Worm (Caenorhabditis elegans): ENCODE data around the gene R03H10.4.

The R03H10.4 gene

DNA sequence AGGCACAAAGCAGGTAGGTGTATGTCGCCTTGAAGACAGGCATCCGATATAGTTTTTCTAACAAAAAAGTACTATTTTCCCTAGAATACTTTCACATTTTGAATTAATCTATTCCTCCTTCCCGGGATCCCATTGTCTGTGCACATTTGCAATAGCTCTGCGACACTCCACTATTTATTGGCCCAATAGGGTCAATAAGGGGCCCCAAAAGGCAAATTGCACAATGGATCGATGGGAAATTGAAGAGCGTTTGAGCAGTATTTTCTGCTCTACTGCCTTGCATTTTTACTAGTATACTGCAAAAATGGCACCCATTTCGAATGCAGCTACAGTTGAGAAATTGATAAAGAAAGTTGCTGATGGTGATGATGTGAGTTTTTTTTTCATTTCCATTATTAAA, 14.1 kb upstream of the R03H10.4 start, which contains the start of gene R03H10.11:
R03H10.11 (plus strand) TSS at position 301 of the 400 bp plus-strand sequence.
- TF ChIP-seq ets-7 (tag; optimal IDR thresholded peaks at IDR 0.05) (no peak), hmbx-1 (tag; optimal IDR thresholded peaks at IDR 0.05) (no peak), flt-1 (GFP tag; IDR thresholded peaks at IDR 0.05) (no peak), B0310.2 (tag; optimal IDR thresholded peaks at IDR 0.05) (no peak), sea-1 (GFP tag; conservative IDR thresholded peaks at IDR 0.05) (no peak)

DNA sequence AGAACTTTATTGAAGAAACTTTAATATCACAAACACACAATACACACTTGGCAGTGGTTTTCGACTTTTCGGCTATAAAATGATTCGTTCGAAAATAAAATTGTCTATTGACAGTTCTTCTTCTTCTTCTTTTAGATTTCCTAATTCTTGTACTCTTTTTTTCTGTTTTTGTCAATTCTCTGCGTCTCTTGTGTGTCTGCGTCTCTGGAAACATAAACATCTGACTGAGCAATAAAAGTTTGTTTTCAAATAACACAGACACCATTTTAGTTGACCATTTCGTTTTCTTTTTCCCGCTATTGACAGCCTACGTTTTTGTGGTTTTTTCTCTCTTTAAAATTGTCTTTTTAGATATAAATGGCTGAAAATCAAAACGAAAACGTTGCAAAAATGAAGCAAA, 11.6 kb upstream of the R03H10.4 start, which contains the start of gene R03H10.1:
R03H10.1 (plus strand) TSS at position 352 of the 400 bp plus-strand sequence.
- TF ChIP-seq pes-1 (GFP tag; IDR thresholded peaks at IDR 0.05) (no peak), B0310.2 (tag; optimal IDR thresholded peaks at IDR 0.05) (no peak), tra-4 (tag; optimal IDR thresholded peaks at IDR 0.05) (no peak), ets-7 (tag; optimal IDR thresholded peaks at IDR 0.05) (no peak), ceh-13 (GFP tag; optimal IDR thresholded peaks at IDR 0.05) (no peak), flt-1 (GFP tag; IDR thresholded peaks at IDR 0.05) (no peak), hmbx-1 (tag; optimal IDR thresholded peaks at IDR 0.05) (no peak), sea-1 (GFP tag; conservative IDR thresholded peaks at IDR 0.05) (no peak), tbx-11 (GFP tag; IDR thresholded peaks at IDR 0.05) (no peak), scrt-1 (GFP tag; IDR thresholded peaks at IDR 0.05) (no peak), tbx-37 (GFP tag; conservative IDR thresholded peaks at IDR 0.05) (no peak), aly-1 (tag; optimal IDR thresholded peaks at IDR 0.05) (no peak), hmg-4 (GFP tag; optimal IDR thresholded peaks at IDR 0.05) (no peak), F13C5.2 (tag; optimal IDR thresholded peaks at IDR 0.05) (no peak), ama-1 (optimal IDR thresholded peaks at IDR 0.05) (no peak), hnd-1 (tag; optimal IDR thresholded peaks at IDR 0.05) (no peak), ceh-36 (tag; optimal IDR thresholded peaks at IDR 0.05) (no peak)

DNA sequence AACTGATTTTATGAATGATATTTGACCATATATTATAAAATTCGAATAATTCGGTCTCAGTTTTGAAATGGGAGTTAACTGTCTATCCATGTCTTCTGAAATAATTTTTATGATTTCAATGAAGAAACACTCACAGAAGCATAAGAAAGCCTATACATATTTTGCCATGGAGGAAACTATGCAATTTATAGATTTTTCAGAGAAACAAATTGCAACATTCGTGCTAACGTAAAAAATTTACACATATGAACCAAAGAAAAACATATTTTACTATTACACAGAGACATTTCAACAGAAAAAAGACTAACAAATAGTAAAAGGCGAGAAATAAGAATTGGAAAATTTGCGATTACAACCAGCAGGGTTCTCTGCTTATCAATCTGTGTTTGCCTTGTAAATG, 10.5 kb upstream of the R03H10.4 start, which contains the start of gene R03H10.7:
R03H10.7 (minus strand) TSS at position 101 of the 400 bp plus-strand sequence.
- no peak for TF ChIP-seq ets-7 (tag; optimal IDR thresholded peaks at IDR 0.05)
- TF ChIP-seq F13C5.2 (tag; optimal IDR thresholded peaks at IDR 0.05) = no peak
- no peak for TF ChIP-seq sea-1 (GFP tag; conservative IDR thresholded peaks at IDR 0.05)
- no peak for TF ChIP-seq tra-4 (tag; optimal IDR thresholded peaks at IDR 0.05)
- no peak for TF ChIP-seq ceh-36 (tag; optimal IDR thresholded peaks at IDR 0.05)
- no peak for TF ChIP-seq tbx-11 (GFP tag; IDR thresholded peaks at IDR 0.05)
- TF ChIP-seq hmg-4 (GFP tag; optimal IDR thresholded peaks at IDR 0.05) = no peak
- no peak for TF ChIP-seq scrt-1 (GFP tag; IDR thresholded peaks at IDR 0.05)

DNA sequence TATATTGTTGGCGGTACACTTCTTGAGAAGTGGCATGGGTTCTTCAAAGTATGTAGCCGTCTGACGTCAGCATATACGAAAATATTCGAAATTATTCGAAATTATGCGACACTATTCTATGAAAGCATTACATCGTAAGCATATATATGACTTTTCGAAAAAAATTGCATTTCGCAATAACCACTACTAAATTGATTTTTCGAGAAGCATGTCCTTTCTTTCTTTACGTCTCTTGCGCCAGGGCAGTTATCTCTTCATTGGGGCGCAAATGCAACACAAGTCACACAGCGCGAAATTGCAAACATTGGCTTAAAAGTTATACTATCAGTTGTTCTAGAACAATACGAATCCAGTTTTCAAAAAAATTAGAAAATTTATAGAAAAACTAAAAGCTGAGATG, 5.5 kb upstream of the R03H10.4 start:
- TF ChIP-seq flt-1 (GFP tag; IDR thresholded peaks at IDR 0.05) = no peak
- no peak for TF ChIP-seq hmbx-1 (tag; optimal IDR thresholded peaks at IDR 0.05)
- no peak for TF ChIP-seq ama-1 (optimal IDR thresholded peaks at IDR 0.05)
- no peak for TF ChIP-seq F13C5.2 (tag; optimal IDR thresholded peaks at IDR 0.05)
- TF ChIP-seq hnd-1 (tag; optimal IDR thresholded peaks at IDR 0.05) = no peak
- TF ChIP-seq ceh-13 (GFP tag; optimal IDR thresholded peaks at IDR 0.05) = no peak
- no peak for TF ChIP-seq pes-1 (GFP tag; IDR thresholded peaks at IDR 0.05)
- no peak for TF ChIP-seq B0310.2 (tag; optimal IDR thresholded peaks at IDR 0.05)

DNA sequence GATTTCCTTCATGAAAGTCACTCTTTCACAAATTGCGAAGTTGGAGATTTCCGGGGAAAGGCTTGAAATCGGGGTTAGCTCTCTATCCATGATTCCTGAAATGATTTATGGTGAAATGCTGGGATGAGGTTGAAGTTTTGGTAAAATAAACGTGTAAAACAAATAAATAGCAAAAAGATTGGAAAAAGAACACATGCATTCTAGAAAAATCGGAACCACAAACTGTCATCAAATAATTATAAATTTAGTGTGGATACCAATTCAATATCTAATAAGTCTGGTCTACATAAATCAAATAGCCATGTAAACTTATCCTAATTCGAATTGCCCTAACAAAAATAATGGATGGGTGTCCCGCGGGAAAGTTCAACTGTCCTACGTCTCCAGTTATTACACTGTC, 5.1 kb upstream of the R03H10.4 start, which contains the start of gene R03H10.6:
R03H10.6 (minus strand) TSS at position 101 of the 400 bp plus-strand sequence.
- no peak for TF ChIP-seq hmg-4 (GFP tag; optimal IDR thresholded peaks at IDR 0.05)
- TF ChIP-seq ets-7 (tag; optimal IDR thresholded peaks at IDR 0.05) = no peak
- no peak for TF ChIP-seq tra-4 (tag; optimal IDR thresholded peaks at IDR 0.05)

DNA sequence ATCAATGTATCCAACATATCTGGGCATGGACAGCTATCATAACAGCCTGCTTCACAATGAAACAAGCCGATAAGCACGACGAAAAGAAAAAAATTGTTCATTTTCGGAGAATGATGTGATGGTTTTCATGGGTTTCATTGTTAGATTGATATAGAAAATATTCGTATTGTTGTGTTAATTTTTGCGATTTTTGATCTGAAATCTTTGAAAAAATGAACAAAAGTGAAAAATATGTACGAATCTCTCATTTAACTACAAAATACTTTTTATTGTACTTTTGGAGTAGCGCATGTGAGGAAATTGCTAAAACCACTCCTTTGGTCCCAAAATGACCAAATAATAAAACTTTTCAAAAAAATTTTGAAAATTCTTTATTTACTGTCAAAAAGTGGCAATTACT, 2.2 kb upstream of the R03H10.4 start, which contains the start of gene R03H10.5:
R03H10.5 (minus strand) TSS at position 101 of the 400 bp plus-strand sequence.
- TF ChIP-seq tra-4 (tag; optimal IDR thresholded peaks at IDR 0.05) (no peak), scrt-1 (GFP tag; IDR thresholded peaks at IDR 0.05) (no peak)

DNA sequence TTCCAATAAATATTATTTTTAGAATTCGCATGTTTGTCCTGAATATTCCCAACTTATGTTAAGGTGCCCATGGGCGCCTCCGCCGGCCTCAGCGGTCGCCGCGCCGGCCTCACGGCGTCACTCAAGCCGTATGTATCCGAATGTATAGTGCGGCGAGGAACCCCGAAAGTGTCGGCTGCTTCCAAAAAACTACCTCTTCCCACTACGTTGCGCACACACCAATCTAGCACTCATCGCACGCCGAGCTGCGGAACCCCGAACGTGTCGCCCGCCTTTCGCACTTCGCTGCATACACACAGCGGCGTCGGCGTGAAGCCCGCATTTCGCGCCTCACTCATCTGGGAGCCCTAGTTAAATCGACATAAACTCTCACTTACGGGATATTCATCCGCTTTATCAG, 471 bp downstream of the R03H10.4 start:
- TF ChIP-seq ceh-13 (GFP tag; optimal IDR thresholded peaks at IDR 0.05) = no peak
- TF ChIP-seq scrt-1 (GFP tag; IDR thresholded peaks at IDR 0.05) = no peak
- no peak for TF ChIP-seq B0310.2 (tag; optimal IDR thresholded peaks at IDR 0.05)
- TF ChIP-seq tbx-11 (GFP tag; IDR thresholded peaks at IDR 0.05) = no peak

DNA sequence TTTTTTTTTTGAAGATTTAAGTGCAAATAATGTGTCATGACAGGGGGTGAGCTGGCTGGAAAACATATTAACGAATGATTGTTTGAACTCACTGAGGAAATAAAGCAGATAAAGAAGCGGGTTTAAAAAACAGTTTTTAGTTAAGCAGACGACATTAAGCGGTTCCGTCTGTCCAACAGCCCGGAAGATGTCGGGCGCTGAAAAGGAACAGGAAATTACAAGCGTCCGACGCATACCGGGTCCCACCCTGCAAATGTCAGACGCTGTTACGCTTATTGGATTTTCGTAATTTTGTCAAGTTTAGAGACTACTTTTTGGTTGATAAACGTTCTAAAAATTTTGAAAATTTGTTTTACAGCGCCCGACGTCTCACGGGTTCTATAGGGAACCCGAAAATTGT, 8.7 kb downstream of the R03H10.4 start:
- no peak for TF ChIP-seq F13C5.2 (tag; optimal IDR thresholded peaks at IDR 0.05)
- no peak for TF ChIP-seq scrt-1 (GFP tag; IDR thresholded peaks at IDR 0.05)
- no peak for TF ChIP-seq ceh-36 (tag; optimal IDR thresholded peaks at IDR 0.05)
- TF ChIP-seq ets-7 (tag; optimal IDR thresholded peaks at IDR 0.05) = no peak

DNA sequence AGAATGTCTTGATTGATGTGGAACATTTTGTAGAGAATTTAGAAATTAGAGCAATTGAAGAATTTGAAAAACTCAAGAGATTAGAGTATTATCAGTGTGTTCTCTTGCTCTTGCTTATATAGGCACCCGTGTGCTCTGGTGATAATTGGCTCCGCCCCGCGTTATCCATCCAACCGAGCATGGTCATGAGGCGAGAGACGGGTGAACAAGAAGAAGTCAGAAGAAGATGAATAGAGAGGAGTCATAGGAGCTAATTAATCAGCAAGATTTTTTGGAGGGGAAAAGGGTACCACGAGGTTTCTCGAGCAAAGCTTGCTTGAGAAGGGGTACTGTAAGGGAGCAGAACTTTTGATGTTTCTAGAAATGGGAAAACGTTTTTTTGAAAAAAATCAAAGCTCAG, 10.5 kb downstream of the R03H10.4 start:
- TF ChIP-seq ets-7 (tag; optimal IDR thresholded peaks at IDR 0.05) = no peak
- TF ChIP-seq sea-1 (GFP tag; conservative IDR thresholded peaks at IDR 0.05) = no peak
- TF ChIP-seq tbx-37 (GFP tag; conservative IDR thresholded peaks at IDR 0.05) = no peak
- no peak for TF ChIP-seq hnd-1 (tag; optimal IDR thresholded peaks at IDR 0.05)
- no peak for TF ChIP-seq tbx-11 (GFP tag; IDR thresholded peaks at IDR 0.05)
- TF ChIP-seq ceh-36 (tag; optimal IDR thresholded peaks at IDR 0.05) = no peak
- no peak for TF ChIP-seq ceh-13 (GFP tag; optimal IDR thresholded peaks at IDR 0.05)
- no peak for TF ChIP-seq hmg-4 (GFP tag; optimal IDR thresholded peaks at IDR 0.05)
- TF ChIP-seq scrt-1 (GFP tag; IDR thresholded peaks at IDR 0.05) = no peak
- no peak for TF ChIP-seq flt-1 (GFP tag; IDR thresholded peaks at IDR 0.05)
- TF ChIP-seq F13C5.2 (tag; optimal IDR thresholded peaks at IDR 0.05) = no peak
- no peak for TF ChIP-seq pes-1 (GFP tag; IDR thresholded peaks at IDR 0.05)
- no peak for TF ChIP-seq B0310.2 (tag; optimal IDR thresholded peaks at IDR 0.05)
- TF ChIP-seq ama-1 (optimal IDR thresholded peaks at IDR 0.05) = no peak
- TF ChIP-seq hmbx-1 (tag; optimal IDR thresholded peaks at IDR 0.05) = no peak
- no peak for TF ChIP-seq tra-4 (tag; optimal IDR thresholded peaks at IDR 0.05)
- TF ChIP-seq aly-1 (tag; optimal IDR thresholded peaks at IDR 0.05) = no peak
